Fruit fly (Drosophila melanogaster) whole organism, embryonic: ENCODE measurements around the gene CG33095.
"Not testable (repeated sequence)": the region's sequence is repeated elsewhere in the genome, so short reads cannot be mapped to it uniquely, and the experiment has no call there.

ENCODE experiments used
- BEAF-32 ChIP-seq: fragments of 200-800 bp; sonication (Bioruptor generic); optimal IDR thresholded peaks from 3 replicates; lab custom pipeline; 2017; ENCODE audit warnings: missing biosample characterization, missing genetic modification characterization, mild to moderate bottlenecking, moderate library complexity, missing genetic modification reagents
- CG14710 ChIP-seq: fragments of 200-800 bp; sonication (Bioruptor generic); optimal IDR thresholded peaks from 3 replicates; lab custom pipeline; 2019; ENCODE audit warnings: missing biosample characterization, mild to moderate bottlenecking, missing genetic modification characterization, moderate library complexity
- CG17802 ChIP-seq: fragments of 200-800 bp; sonication (Bioruptor generic); optimal IDR thresholded peaks from 2 replicates; lab custom pipeline; 2018; ENCODE audit warnings: missing biosample characterization, mild to moderate bottlenecking, missing genetic modification characterization, moderate library complexity
- CG18599 ChIP-seq: fragments of 200-800 bp; sonication (Bioruptor generic); optimal IDR thresholded peaks from 3 replicates; lab custom pipeline; 2017; ENCODE audit warnings: missing biosample characterization, missing genetic modification characterization, mild to moderate bottlenecking, moderate library complexity, missing genetic modification reagents
- CG2116 ChIP-seq: fragments of 200-800 bp; sonication (Bioruptor generic); optimal IDR thresholded peaks from 3 replicates; lab custom pipeline; 2018; ENCODE audit warnings: missing biosample characterization, mild to moderate bottlenecking, missing genetic modification characterization
- CG2875 ChIP-seq: fragments of 200-800 bp; sonication (Bioruptor generic); optimal IDR thresholded peaks from 2 replicates; lab custom pipeline; 2017; ENCODE audit warnings: missing biosample characterization, mild to moderate bottlenecking, missing genetic modification characterization, missing genetic modification reagents
- CG31388 ChIP-seq: fragments of 200-800 bp; sonication (Bioruptor generic); optimal IDR thresholded peaks from 2 replicates; lab custom pipeline; 2016; ENCODE audit warnings: missing biosample characterization, missing genetic modification characterization
- CG3281 ChIP-seq: fragments of 200-800 bp; sonication (Bioruptor generic); optimal IDR thresholded peaks from 3 replicates; lab custom pipeline; 2017; ENCODE audit warnings: missing biosample characterization, mild to moderate bottlenecking, missing genetic modification characterization
- CG4707 ChIP-seq: fragments of 200-800 bp; sonication (Bioruptor generic); optimal IDR thresholded peaks from 2 replicates; lab custom pipeline; 2018; ENCODE audit warnings: missing biosample characterization, mild to moderate bottlenecking, missing genetic modification characterization, moderate library complexity
- CG4730 ChIP-seq: fragments of 200-800 bp; sonication (Bioruptor generic); IDR thresholded peaks from 2 replicates; pipeline ENCODE4 v1.3.6; 2022; ENCODE audit warnings: missing biosample characterization, missing genetic modification characterization
- CG6654 ChIP-seq: fragments of 200-800 bp; sonication (Bioruptor generic); optimal IDR thresholded peaks from 2 replicates; lab custom pipeline; 2017; ENCODE audit warnings: missing biosample characterization, mild to moderate bottlenecking, missing genetic modification characterization
- CG6791 ChIP-seq: fragments of 200-800 bp; sonication (Bioruptor generic); IDR thresholded peaks from 3 replicates; pipeline ENCODE4 v1.3.6; 2022; ENCODE audit warnings: missing biosample characterization, missing genetic modification characterization; ENCODE audit not compliant: partially characterized antibody
- CG7987 ChIP-seq: fragments of 200-800 bp; sonication (Bioruptor generic); optimal IDR thresholded peaks from 2 replicates; lab custom pipeline; 2018; ENCODE audit warnings: missing biosample characterization, mild to moderate bottlenecking, missing genetic modification characterization, moderate library complexity
- CG8765 ChIP-seq: fragments of 200-800 bp; sonication (Bioruptor generic); IDR thresholded peaks from 2 replicates; pipeline ENCODE4 v1.3.6; 2022; ENCODE audit warnings: missing biosample characterization, missing genetic modification characterization
- CHES-1-like ChIP-seq: fragments of 200-800 bp; sonication (Bioruptor generic); optimal IDR thresholded peaks from 2 replicates; lab custom pipeline; 2016; ENCODE audit warnings: missing biosample characterization, missing genetic modification characterization
- CrebB ChIP-seq: fragments of 200-800 bp; sonication (Bioruptor generic); optimal IDR thresholded peaks from 3 replicates; lab custom pipeline; 2018; ENCODE audit warnings: missing biosample characterization, mild to moderate bottlenecking, missing genetic modification characterization
- D ChIP-seq, 2 experiments: fragments of 200-800 bp in 1 of 2; fragments of >200 bp in 1 of 2; sonication (Bioruptor generic) in 1 of 2; optimal IDR thresholded peaks; 2 replicates in 1 of 2; 3 replicates in 1 of 2; lab custom pipeline; 2017; ENCODE audit warnings: mild to moderate bottlenecking in 1 of 2, missing biosample characterization in 1 of 2, missing genetic modification characterization in 1 of 2, missing genetic modification reagents in 1 of 2
- Dbx ChIP-seq: fragments of 200-800 bp; sonication (Bioruptor generic); IDR thresholded peaks from 3 replicates; pipeline ENCODE4 v1.3.6; 2022; ENCODE audit warnings: missing biosample characterization, missing genetic modification characterization
- Dp ChIP-seq: fragments of 200-800 bp; sonication (Bioruptor generic); optimal IDR thresholded peaks from 2 replicates; lab custom pipeline; 2018; ENCODE audit warnings: missing biosample characterization, mild to moderate bottlenecking, missing genetic modification characterization, moderate library complexity
- Dref ChIP-seq: fragments of 200-800 bp; sonication (Bioruptor generic); IDR thresholded peaks from 2 replicates; pipeline ENCODE4 v1.3.6; 2022; ENCODE audit warnings: missing biosample characterization, missing genetic modification characterization
- Eip74EF ChIP-seq, 2 experiments: fragments of 200-800 bp in 1 of 2; fragments of >200 bp in 1 of 2; sonication (Bioruptor generic) in 1 of 2; optimal IDR thresholded peaks; 2 replicates each; lab custom pipeline; 2017 to 2019; ENCODE audit warnings: missing biosample characterization in 2 of 2, missing genetic modification characterization in 2 of 2, mild to moderate bottlenecking in 1 of 2, moderate library complexity in 1 of 2
- HLH3B ChIP-seq: fragments of 200-800 bp; sonication (Bioruptor generic); IDR thresholded peaks from 2 replicates; pipeline ENCODE4 v1.3.6; 2022; ENCODE audit warnings: missing biosample characterization, missing genetic modification characterization
- Hr3 ChIP-seq: fragments of 200-800 bp; sonication (Bioruptor generic); optimal IDR thresholded peaks from 3 replicates; lab custom pipeline; 2016; ENCODE audit warnings: missing biosample characterization, missing genetic modification characterization
- MBD-R2 ChIP-seq: fragments of 200-800 bp; sonication (Bioruptor generic); IDR thresholded peaks from 2 replicates; pipeline ENCODE4 v1.3.6; 2022; ENCODE audit warnings: missing biosample characterization, missing genetic modification characterization
- MTF-1 ChIP-seq: fragments of 200-800 bp; sonication (Bioruptor generic); optimal IDR thresholded peaks from 2 replicates; lab custom pipeline; 2018; ENCODE audit warnings: missing biosample characterization, mild to moderate bottlenecking, missing genetic modification characterization, borderline replicate concordance
- Rfx ChIP-seq: fragments of 200-800 bp; sonication (Bioruptor generic); IDR thresholded peaks from 2 replicates; pipeline ENCODE4 v1.3.6; 2022; ENCODE audit warnings: missing biosample characterization, missing genetic modification characterization
- Side ChIP-seq: fragments of 200-800 bp; sonication (Bioruptor generic); optimal IDR thresholded peaks from 2 replicates; lab custom pipeline; 2016; ENCODE audit warnings: missing biosample characterization, missing genetic modification characterization
- Sox100B ChIP-seq: fragments of 200-800 bp; sonication (Bioruptor generic); optimal IDR thresholded peaks from 3 replicates; lab custom pipeline; 2018; ENCODE audit warnings: missing biosample characterization, mild to moderate bottlenecking, missing genetic modification characterization
- Stat92E ChIP-seq, 3 experiments: fragments of >200 bp in 2 of 3; fragments of 200-800 bp in 1 of 3; sonication (Bioruptor generic) in 1 of 3; optimal IDR thresholded peaks; 2 replicates each; lab custom pipeline; 2017 to 2019; ENCODE audit warnings: missing biosample characterization in 3 of 3, missing genetic modification characterization in 3 of 3, mild to moderate bottlenecking in 1 of 3, moderate library complexity in 1 of 3
- ap ChIP-seq: fragments of 200-800 bp; sonication (Bioruptor generic); IDR thresholded peaks from 2 replicates; pipeline ENCODE4 v1.3.6; 2022; ENCODE audit warnings: missing biosample characterization, missing genetic modification characterization
- ase ChIP-seq: fragments of 200-800 bp; sonication (Bioruptor generic); IDR thresholded peaks from 3 replicates; pipeline ENCODE4 v1.3.6; 2022; ENCODE audit warnings: missing biosample characterization, missing genetic modification characterization
- chn ChIP-seq: fragments of 200-800 bp; sonication (Bioruptor generic); optimal IDR thresholded peaks from 2 replicates; lab custom pipeline; 2016; ENCODE audit warnings: missing biosample characterization, missing genetic modification characterization
- corto ChIP-seq: fragments of 200-800 bp; sonication (Bioruptor generic); optimal IDR thresholded peaks from 2 replicates; lab custom pipeline; 2016; ENCODE audit warnings: missing biosample characterization, mild to moderate bottlenecking, missing genetic modification characterization, moderate library complexity
- dysf ChIP-seq: fragments of 200-800 bp; sonication (Bioruptor generic); IDR thresholded peaks from 3 replicates; pipeline ENCODE4 v1.3.6; 2022; ENCODE audit warnings: missing biosample characterization, missing genetic modification characterization
- ewg ChIP-seq: fragments of 200-800 bp; sonication (Bioruptor generic); optimal IDR thresholded peaks from 3 replicates; lab custom pipeline; 2017; ENCODE audit warnings: mild to moderate bottlenecking, missing biosample characterization, missing genetic modification reagents, missing genetic modification characterization
- gsb ChIP-seq: fragments of 200-800 bp; sonication (Bioruptor generic); IDR thresholded peaks from 2 replicates; pipeline ENCODE4 v1.3.6; 2022; ENCODE audit warnings: missing biosample characterization, missing genetic modification characterization
- hbn ChIP-seq: fragments of 200-800 bp; sonication (Bioruptor generic); IDR thresholded peaks from 2 replicates; pipeline ENCODE4 v1.3.6; 2022; ENCODE audit warnings: missing biosample characterization, missing genetic modification characterization; ENCODE audit not compliant: partially characterized antibody
- mam ChIP-seq: fragments of 200-800 bp; sonication (Bioruptor generic); optimal IDR thresholded peaks from 3 replicates; lab custom pipeline; 2016; ENCODE audit warnings: missing biosample characterization, missing genetic modification characterization
- nerfin-2 ChIP-seq: fragments of 200-800 bp; sonication (Bioruptor generic); IDR thresholded peaks from 2 replicates; pipeline ENCODE4 v1.3.6; 2022; ENCODE audit warnings: missing biosample characterization, missing genetic modification characterization; ENCODE audit not compliant: partially characterized antibody
- odd ChIP-seq: fragments of 200-800 bp; sonication (Bioruptor generic); optimal IDR thresholded peaks from 2 replicates; lab custom pipeline; 2017; ENCODE audit warnings: missing biosample characterization, mild to moderate bottlenecking, missing genetic modification characterization
- org-1 ChIP-seq: fragments of 200-800 bp; sonication (Bioruptor generic); optimal IDR thresholded peaks from 2 replicates; lab custom pipeline; 2017; ENCODE audit warnings: missing biosample characterization, missing genetic modification characterization
- pfk ChIP-seq: fragments of 200-800 bp; sonication (Bioruptor generic); optimal IDR thresholded peaks from 2 replicates; lab custom pipeline; 2018; ENCODE audit warnings: missing biosample characterization, mild to moderate bottlenecking, missing genetic modification characterization, moderate library complexity
- sens ChIP-seq: fragments of 200-800 bp; sonication (Bioruptor generic); peaks from one replicate; lab custom pipeline; 2016; ENCODE audit warnings: missing biosample characterization, missing genetic modification characterization
- stc ChIP-seq: fragments of 200-800 bp; sonication (Bioruptor generic); IDR thresholded peaks from 2 replicates; pipeline ENCODE4 v1.3.6; 2022; ENCODE audit warnings: missing biosample characterization, missing genetic modification characterization
- tna ChIP-seq: fragments of 200-800 bp; sonication (Bioruptor generic); IDR thresholded peaks from 2 replicates; pipeline ENCODE4 v1.3.6; 2022; ENCODE audit warnings: missing biosample characterization, missing genetic modification characterization; ENCODE audit not compliant: partially characterized antibody
- unc-4 ChIP-seq: fragments of 200-800 bp; sonication (Bioruptor generic); IDR thresholded peaks from 2 replicates; pipeline ENCODE4 v1.3.6; 2022; ENCODE audit warnings: missing biosample characterization, missing genetic modification characterization; ENCODE audit not compliant: partially characterized antibody
- wdn ChIP-seq: fragments of 200-800 bp; sonication (Bioruptor generic); IDR thresholded peaks from 2 replicates; pipeline ENCODE4 v1.3.6; 2022; ENCODE audit warnings: missing biosample characterization, missing genetic modification characterization
- zen2 ChIP-seq: fragments of 200-800 bp; sonication (Bioruptor generic); IDR thresholded peaks from 3 replicates; pipeline ENCODE4 v1.3.6; 2022; ENCODE audit warnings: missing biosample characterization, missing genetic modification characterization; ENCODE audit not compliant: partially characterized antibody

CG33095 gene

DNA sequence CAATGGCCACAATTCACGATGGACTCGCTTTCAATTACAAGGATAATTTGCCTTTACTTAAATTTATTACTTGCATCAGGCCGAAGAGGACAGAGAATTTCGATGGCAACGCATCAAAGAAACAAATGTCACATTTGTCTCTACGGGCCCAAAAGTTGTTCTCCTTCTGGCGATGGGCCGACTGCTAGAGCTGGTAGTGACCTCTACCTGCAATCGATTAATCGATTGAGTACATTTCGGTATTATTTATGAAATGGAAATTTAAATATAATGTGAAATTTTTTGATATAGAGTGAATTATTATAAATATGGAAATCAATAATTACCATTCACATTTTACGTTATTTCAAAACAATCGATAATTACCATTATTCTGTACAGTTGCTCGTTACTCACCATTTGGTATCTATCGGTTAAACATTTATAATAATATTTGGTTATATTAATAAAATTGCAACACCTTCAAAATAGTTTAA, 25.3 kb downstream of the CG33095 start, which contains the start of the genes CG31510 and TTLL5 (continued):
- TF ChIP-seq CG17802 (tag; lab: Kevin White, UChicago) (peak; percentile 96), Dref (peak; percentile 72), CrebB (tag; lab: Kevin White, UChicago) (peak; percentile 9), ap (no peak), CG14710 (tag; lab: Kevin White, UChicago) (peak; percentile 58), BEAF-32 (peak; percentile 69), mam (GFP tag; lab: Kevin White, UChicago) (peak; percentile 27), chn (GFP tag; lab: Kevin White, UChicago) (no peak), Rfx (GFP tag; lab: Robert Waterston, UW) (peak; percentile 40; the same call in 1 of the 2 replicates), CG31388 (no peak), org-1 (GFP tag; lab: Kevin White, UChicago) (no peak), nerfin-2 (GFP tag; lab: Robert Waterston, UW) (peak; percentile 26; the same call in 1 of the 2 replicates), Side (peak; percentile 8), HLH3B (0 out of 2 replicates have a peak, but pooled peaks have one; percentile 11), MBD-R2 (peak; percentile 71), corto (no peak), Stat92E (GFP tag; optimal IDR thresholded peaks at IDR 0.05; lab: Kevin White, UChicago) (peak in 1 of 3 experiments; percentile 16), tna (peak; percentile 15; the same call in 1 of the 2 replicates), CHES-1-like (GFP tag; lab: Kevin White, UChicago) (peak; percentile 13), Eip74EF (GFP tag; optimal IDR thresholded peaks at IDR 0.05; lab: Kevin White, UChicago) (no peak), stc (GFP tag; lab: Robert Waterston, UW) (0 out of 2 replicates have a peak, but pooled peaks have one; percentile 31), hbn (GFP tag; lab: Robert Waterston, UW) (peak; percentile 17), CG4730 (GFP tag; lab: Robert Waterston, UW) (no peak), Sox100B (peak; percentile 42)
- TF ChIP-seq, all 482 proteins: peak for 60

DNA sequence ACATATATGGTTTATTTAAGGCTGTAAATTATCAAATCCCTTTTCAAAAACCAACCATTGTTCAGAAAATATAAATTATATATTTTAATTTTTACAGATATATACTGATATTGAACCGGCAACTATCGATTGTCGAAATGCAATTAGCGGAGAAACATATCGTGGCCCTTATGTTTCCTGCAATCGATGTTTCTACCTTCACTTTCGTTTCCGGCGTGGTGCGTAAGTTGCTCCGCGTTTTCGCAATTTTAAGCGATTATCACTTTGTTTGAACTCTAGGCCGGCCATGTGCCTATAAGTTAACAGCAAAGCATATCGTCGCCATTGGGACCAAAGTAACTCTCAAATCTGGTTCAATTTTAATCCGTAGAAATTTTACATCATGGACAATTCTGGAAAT, 25.8 kb downstream of the CG33095 start, which contains the start of gene vig2:
TSS of gene vig2 (plus strand) at position 112 of the 400 bp plus-strand sequence.
- peak; percentile 18 for TF ChIP-seq odd (GFP tag; lab: Kevin White, UChicago)
- TF ChIP-seq CG18599 = peak; percentile 38
- TF ChIP-seq ase (GFP tag; lab: Robert Waterston, UW) = peak; percentile 68; the same call in 2 of the 3 replicates
- peak; percentile 19 for TF ChIP-seq CG4707 (GFP tag; lab: Kevin White, UChicago)
- TF ChIP-seq CG7987 = peak; percentile 61
- TF ChIP-seq wdn (GFP tag; lab: Robert Waterston, UW) = peak; percentile 51; the same call in 1 of the 2 replicates
- peak; percentile 71; the same call in 2 of the 3 replicates for TF ChIP-seq dysf (GFP tag; lab: Robert Waterston, UW)
- peak; percentile 62 for TF ChIP-seq CG3281 (GFP tag; lab: Kevin White, UChicago)
- peak; percentile 22; the same call in 1 of the 2 replicates for TF ChIP-seq CG8765 (GFP tag; lab: Robert Waterston, UW)
- peak; percentile 97 for TF ChIP-seq CG6791 (GFP tag; lab: Robert Waterston, UW)
- TF ChIP-seq D (optimal IDR thresholded peaks at IDR 0.05; lab: Kevin White, UChicago) = not testable (repeated sequence)
- TF ChIP-seq D (GFP tag; optimal IDR thresholded peaks at IDR 0.05; lab: Kevin White, UChicago) = peak; percentile 2
- peak; percentile 75 for TF ChIP-seq unc-4 (GFP tag; lab: Robert Waterston, UW)
- peak; percentile 85 for TF ChIP-seq Dbx
- peak; percentile 49; the same call in 1 of the 2 replicates for TF ChIP-seq gsb (GFP tag; lab: Robert Waterston, UW)
- peak; percentile 4 for TF ChIP-seq Dp
- peak; percentile 50 for TF ChIP-seq CG2116
- peak; percentile 29 for TF ChIP-seq pfk (GFP tag; lab: Kevin White, UChicago)
- TF ChIP-seq ewg (GFP tag; lab: Kevin White, UChicago) = peak; percentile 22
- TF ChIP-seq Hr3 (GFP tag; lab: Kevin White, UChicago) = peak; percentile 3
- peak; percentile 81 for TF ChIP-seq MTF-1 (GFP tag; lab: Kevin White, UChicago)
- TF ChIP-seq sens (GFP tag; lab: Kevin White, UChicago) = peak; percentile 78
- TF ChIP-seq zen2 (GFP tag; lab: Robert Waterston, UW) = peak; percentile 77; the same call in 2 of the 3 replicates
- TF ChIP-seq CG2875 (GFP tag; lab: Kevin White, UChicago) = peak; percentile 33
- peak; percentile 10 for TF ChIP-seq CG6654 (GFP tag; lab: Kevin White, UChicago)
